Worm (Caenorhabditis elegans) whole organism, young adult: ENCODE measurements around the gene F19H8.2.

Experiments
- B0019.2 ChIP-seq: fragments of 200-800 bp; sonication (Bioruptor generic); conservative IDR thresholded peaks from 2 replicates; pipeline ENCODE4 v1.3.6; 2022; ENCODE audit warnings: missing genetic modification reagents, missing genetic modification characterization, missing compliant biosample characterization
- B0261.1 ChIP-seq: sonication (generic microtip); optimal IDR thresholded peaks from 2 replicates; lab custom pipeline; 2016; ENCODE audit warnings: mild to moderate bottlenecking, missing genetic modification characterization, moderate library complexity, missing compliant biosample characterization
- B0336.3 ChIP-seq: fragments of 200-800 bp; sonication (Bioruptor generic); IDR thresholded peaks from 2 replicates; pipeline ENCODE4 v1.3.6; 2022; ENCODE audit warnings: missing genetic modification characterization, missing compliant biosample characterization
- D2030.7 ChIP-seq: fragments of 200-800 bp; sonication (Bioruptor generic); IDR thresholded peaks from 2 replicates; pipeline ENCODE4 v1.3.6; 2022; ENCODE audit warnings: missing genetic modification reagents, missing genetic modification characterization, missing compliant biosample characterization
- F37B4.10 ChIP-seq: fragments of 200-800 bp; sonication (Bioruptor generic); IDR thresholded peaks from 2 replicates; pipeline ENCODE4 v1.3.6; 2022; ENCODE audit warnings: missing genetic modification characterization, missing compliant biosample characterization
- F49E8.2 ChIP-seq: sonication (generic microtip); optimal IDR thresholded peaks from 3 replicates; lab custom pipeline; 2017; ENCODE audit warnings: missing genetic modification characterization, mild to moderate bottlenecking, missing compliant biosample characterization, antibody characterized with exemption, moderate library complexity; ENCODE audit not compliant: insufficient read depth
- F55B11.4 ChIP-seq: sonication (generic microtip); optimal IDR thresholded peaks from 2 replicates; lab custom pipeline; 2016; ENCODE audit warnings: missing compliant biosample characterization, missing genetic modification characterization, borderline replicate concordance; ENCODE audit not compliant: insufficient read depth
- F57A8.1 ChIP-seq: fragments of 200-800 bp; sonication (Bioruptor generic); optimal IDR thresholded peaks from 2 replicates; lab custom pipeline; 2018; ENCODE audit warnings: mild to moderate bottlenecking, missing genetic modification characterization, moderate library complexity, missing compliant biosample characterization
- T07F8.4 ChIP-seq: sonication (generic microtip); optimal IDR thresholded peaks from 2 replicates; lab custom pipeline; 2016; ENCODE audit warnings: mild to moderate bottlenecking, missing genetic modification characterization, moderate library complexity, missing compliant biosample characterization
- Y95B8A.8 ChIP-seq: fragments of 200-800 bp; sonication (Bioruptor generic); IDR thresholded peaks from 2 replicates; pipeline ENCODE4 v1.3.6; 2022; ENCODE audit warnings: missing genetic modification reagents, missing genetic modification characterization, missing compliant biosample characterization
- ama-1 ChIP-seq, 3 experiments: fragments of 150-350 bp in 1 of 3; sonication (generic microtip) in 2 of 3; optimal IDR thresholded peaks; 2 replicates each; lab custom pipeline; 2014 to 2018; ENCODE audit warnings: missing biosample characterization in 2 of 3, missing genetic modification characterization in 2 of 3, missing genetic modification reagents in 2 of 3
- aptf-2 ChIP-seq: fragments of 200-800 bp; sonication (Bioruptor generic); conservative IDR thresholded peaks from 2 replicates; pipeline ENCODE4 v1.3.6; 2022; ENCODE audit warnings: missing genetic modification reagents, missing genetic modification characterization, missing compliant biosample characterization
- aptf-3 ChIP-seq: fragments of 200-800 bp; sonication (Bioruptor generic); IDR thresholded peaks from 2 replicates; pipeline ENCODE4 v1.3.6; 2022; ENCODE audit warnings: missing genetic modification characterization, missing compliant biosample characterization
- atf-7 ChIP-seq: sonication (generic microtip); optimal IDR thresholded peaks from 2 replicates; lab custom pipeline; 2017; ENCODE audit warnings: mild to moderate bottlenecking, missing genetic modification characterization, missing compliant biosample characterization
- attf-3 ChIP-seq: fragments of 200-800 bp; sonication (Bioruptor generic); conservative IDR thresholded peaks from 2 replicates; pipeline ENCODE4 v1.3.6; 2022; ENCODE audit warnings: missing genetic modification reagents, missing genetic modification characterization, missing compliant biosample characterization
- ccch-3 ChIP-seq: fragments of 200-800 bp; sonication (Bioruptor generic); optimal IDR thresholded peaks from 2 replicates; lab custom pipeline; 2018; ENCODE audit warnings: mild to moderate bottlenecking, missing genetic modification characterization, missing compliant biosample characterization
- ceh-40 ChIP-seq: fragments of 200-800 bp; sonication (Bioruptor generic); IDR thresholded peaks from 2 replicates; pipeline ENCODE4 v1.3.6; 2022; ENCODE audit warnings: missing genetic modification characterization, missing compliant biosample characterization
- ceh-79 ChIP-seq: sonication (generic microtip); optimal IDR thresholded peaks from 2 replicates; lab custom pipeline; 2017; ENCODE audit warnings: mild to moderate bottlenecking, missing genetic modification characterization, missing compliant biosample characterization
- egl-18 ChIP-seq: fragments of 200-800 bp; sonication (Bioruptor generic); IDR thresholded peaks from 2 replicates; pipeline ENCODE4 v1.3.6; 2022; ENCODE audit warnings: missing genetic modification reagents, missing genetic modification characterization, missing compliant biosample characterization
- ekl-4 ChIP-seq: fragments of 200-800 bp; sonication (Bioruptor generic); IDR thresholded peaks from 2 replicates; pipeline ENCODE4 v1.3.6; 2022; ENCODE audit warnings: missing genetic modification reagents, missing genetic modification characterization, missing compliant biosample characterization
- ets-4 ChIP-seq: fragments of 200-800 bp; sonication (Bioruptor generic); optimal IDR thresholded peaks from 2 replicates; lab custom pipeline; 2018; ENCODE audit warnings: mild to moderate bottlenecking, missing genetic modification characterization, missing compliant biosample characterization
- gei-17 ChIP-seq: fragments of 200-800 bp; sonication (Bioruptor generic); optimal IDR thresholded peaks from 2 replicates; lab custom pipeline; 2018; ENCODE audit warnings: mild to moderate bottlenecking, missing genetic modification characterization, missing compliant biosample characterization
- hlh-12 ChIP-seq: sonication (generic microtip); optimal IDR thresholded peaks from 2 replicates; lab custom pipeline; 2016; ENCODE audit warnings: missing genetic modification characterization, missing compliant biosample characterization
- hrde-1 ChIP-seq: sonication (generic microtip); optimal IDR thresholded peaks from 2 replicates; lab custom pipeline; 2016; ENCODE audit warnings: missing genetic modification characterization, mild to moderate bottlenecking, missing compliant biosample characterization, moderate library complexity, missing genotype, missing genetic modification reagents, borderline replicate concordance
- hsf-1 ChIP-seq: fragments of 200-800 bp; sonication (Bioruptor generic); IDR thresholded peaks from 2 replicates; pipeline ENCODE4 v1.3.6; 2022; ENCODE audit warnings: missing genetic modification reagents, missing genetic modification characterization, missing compliant biosample characterization
- lag-1 ChIP-seq: fragments of 200-800 bp; sonication (Bioruptor generic); IDR thresholded peaks from 2 replicates; pipeline ENCODE4 v1.3.6; 2022; ENCODE audit warnings: missing genetic modification reagents, missing genetic modification characterization, missing compliant biosample characterization
- let-526 ChIP-seq: fragments of 200-800 bp; sonication (Bioruptor generic); IDR thresholded peaks from 2 replicates; pipeline ENCODE4 v1.3.6; 2022; ENCODE audit warnings: missing genetic modification reagents, missing genetic modification characterization, missing compliant biosample characterization
- lin-35 ChIP-seq, 3 experiments: fragments of 150-350 bp in 2 of 3; sonication (generic microtip) in 1 of 3; optimal IDR thresholded peaks; 2 replicates each; lab custom pipeline; 2014 to 2018; ENCODE audit warnings: missing biosample characterization in 3 of 3, missing genetic modification characterization in 3 of 3, missing genetic modification reagents in 3 of 3
- lsl-1 ChIP-seq: fragments of 200-800 bp; sonication (Bioruptor generic); optimal IDR thresholded peaks from 2 replicates; lab custom pipeline; 2018; ENCODE audit warnings: mild to moderate bottlenecking, missing genetic modification characterization, moderate library complexity, missing compliant biosample characterization
- lsy-27 ChIP-seq: sonication (generic microtip); optimal IDR thresholded peaks from 2 replicates; lab custom pipeline; 2017; ENCODE audit warnings: missing genetic modification characterization, mild to moderate bottlenecking, missing compliant biosample characterization, antibody characterized with exemption, missing genotype, borderline replicate concordance; ENCODE audit not compliant: insufficient read depth
- madf-3 ChIP-seq: fragments of 200-800 bp; sonication (Bioruptor generic); IDR thresholded peaks from 2 replicates; pipeline ENCODE4 v1.3.6; 2022; ENCODE audit warnings: missing genetic modification reagents, missing genetic modification characterization, missing compliant biosample characterization
- mel-28 ChIP-seq: sonication (generic microtip); optimal IDR thresholded peaks from 2 replicates; lab custom pipeline; 2016; ENCODE audit warnings: borderline replicate concordance, mild to moderate bottlenecking, missing genetic modification characterization, missing compliant biosample characterization
- mxl-1 ChIP-seq: sonication (generic microtip); optimal IDR thresholded peaks from 2 replicates; lab custom pipeline; 2016; ENCODE audit warnings: missing genetic modification characterization, missing compliant biosample characterization
- nfya-2 ChIP-seq: fragments of 200-800 bp; sonication (Bioruptor generic); IDR thresholded peaks from 2 replicates; pipeline ENCODE4 v1.3.6; 2022; ENCODE audit warnings: missing genetic modification reagents, missing genetic modification characterization, missing compliant biosample characterization
- nhr-179 ChIP-seq: sonication (generic microtip); optimal IDR thresholded peaks from 2 replicates; lab custom pipeline; 2016; ENCODE audit warnings: mild to moderate bottlenecking, missing genetic modification characterization, missing compliant biosample characterization
- nhr-27 ChIP-seq: fragments of 200-800 bp; sonication (Bioruptor generic); optimal IDR thresholded peaks from 2 replicates; lab custom pipeline; 2018; ENCODE audit warnings: mild to moderate bottlenecking, missing genetic modification characterization, moderate library complexity, missing compliant biosample characterization
- repo-1 ChIP-seq: sonication (generic microtip); optimal IDR thresholded peaks from 2 replicates; lab custom pipeline; 2017; ENCODE audit warnings: mild to moderate bottlenecking, missing genetic modification characterization, missing compliant biosample characterization
- snpc-4 ChIP-seq, 5 experiments: fragments of 150-350 bp in 1 of 5; sonication (generic microtip) in 4 of 5; optimal IDR thresholded peaks; 2 replicates each; lab custom pipeline; 2014 to 2018; ENCODE audit warnings: missing genetic modification characterization in 5 of 5, missing biosample characterization in 3 of 5, antibody characterized with exemption in 2 of 5, mild to moderate bottlenecking in 2 of 5, missing compliant biosample characterization in 2 of 5, missing genotype in 2 of 5, moderate library complexity in 2 of 5, missing genetic modification reagents in 1 of 5
- sptf-2 ChIP-seq: fragments of 200-800 bp; sonication (Bioruptor generic); optimal IDR thresholded peaks from 2 replicates; lab custom pipeline; 2018; ENCODE audit warnings: mild to moderate bottlenecking, missing genetic modification characterization, missing compliant biosample characterization
- tlf-1 ChIP-seq: fragments of 200-800 bp; sonication (Bioruptor generic); optimal IDR thresholded peaks from 2 replicates; lab custom pipeline; 2018; ENCODE audit warnings: mild to moderate bottlenecking, missing genetic modification characterization, missing compliant biosample characterization
- zim-3 ChIP-seq: sonication (generic microtip); optimal IDR thresholded peaks from 2 replicates; lab custom pipeline; 2017; ENCODE audit warnings: mild to moderate bottlenecking, missing genetic modification characterization, moderate library complexity, missing compliant biosample characterization
- ztf-22 ChIP-seq: fragments of 200-800 bp; sonication (Bioruptor generic); optimal IDR thresholded peaks from 2 replicates; lab custom pipeline; 2018; ENCODE audit warnings: mild to moderate bottlenecking, missing genetic modification characterization, moderate library complexity, missing compliant biosample characterization
- ztf-25 ChIP-seq: fragments of 200-800 bp; sonication (Bioruptor generic); IDR thresholded peaks from 2 replicates; pipeline ENCODE4 v1.3.6; 2022; ENCODE audit warnings: missing genetic modification reagents, missing genetic modification characterization, missing compliant biosample characterization
- ztf-6 ChIP-seq: fragments of 200-800 bp; sonication (Bioruptor generic); IDR thresholded peaks from 2 replicates; pipeline ENCODE4 v1.3.6; 2022; ENCODE audit warnings: missing genetic modification reagents, missing genetic modification characterization, missing compliant biosample characterization

The F19H8.2 gene

DNA sequence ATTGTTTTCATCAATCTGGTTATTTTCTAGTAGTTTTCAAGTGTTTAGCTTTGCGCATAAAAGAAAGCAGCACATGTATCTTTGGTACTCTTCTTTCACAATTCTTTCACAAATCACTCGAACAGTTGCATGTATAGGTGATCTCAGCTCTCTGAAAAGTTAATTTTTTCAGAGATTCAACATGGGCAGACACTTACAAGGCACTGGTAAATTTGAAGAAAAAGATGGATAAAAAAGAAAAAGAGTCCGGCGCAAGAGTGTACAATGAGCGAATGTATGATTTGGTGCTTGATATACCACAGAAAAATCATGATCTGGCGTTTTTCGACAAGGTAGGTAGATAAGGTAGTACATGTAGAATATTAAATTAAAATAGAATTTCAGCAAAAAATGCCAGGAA lies 12.5 kb upstream of the F19H8.2 start:
- TF ChIP-seq B0261.1 (no peak), hlh-12 (tag; lab: Kevin White, UChicago) (no peak), aptf-3 (GFP tag; lab: Robert Waterston, UW) (no peak), lag-1 (GFP tag; lab: Robert Waterston, UW) (no peak), repo-1 (tag; lab: Kevin White, UChicago) (no peak), attf-3 (GFP tag; lab: Robert Waterston, UW) (no peak), T07F8.4 (tag; lab: Kevin White, UChicago) (no peak), tlf-1 (GFP tag; lab: Kevin White, UChicago) (no peak), hrde-1 (tag; lab: Kevin White, UChicago) (no peak), egl-18 (GFP tag; lab: Robert Waterston, UW) (no peak), D2030.7 (no peak)

DNA sequence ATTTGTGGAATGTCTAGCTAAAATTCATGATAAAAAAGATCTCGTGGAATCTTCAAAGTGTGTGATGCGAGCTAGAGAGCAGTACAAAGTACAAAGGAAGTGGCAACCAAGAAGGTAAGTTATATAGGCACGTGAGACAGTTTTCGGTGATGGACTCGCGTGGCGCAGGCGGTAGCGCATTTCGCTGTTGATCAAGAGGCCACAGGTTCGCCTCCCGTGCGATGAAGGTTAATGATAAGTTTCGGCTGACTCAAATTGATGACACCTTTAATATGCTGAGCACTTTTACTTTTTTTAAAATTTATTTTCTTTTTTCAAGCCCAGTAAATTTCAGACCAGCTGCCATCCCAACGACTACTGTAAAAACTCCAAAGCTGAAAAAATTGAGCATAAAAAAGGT lies 11.3 kb upstream of the F19H8.2 start:
- TF ChIP-seq mel-28 (tag; lab: Kevin White, UChicago): no peak
- no peak for TF ChIP-seq lin-35 (GFP tag; optimal IDR thresholded peaks at IDR 0.05; lab: Kevin White, UChicago)
- TF ChIP-seq ama-1 (optimal IDR thresholded peaks at IDR 0.05; lab: Kevin White, UChicago): no peak
- peak in 1 of 2 experiments; percentile 34 for TF ChIP-seq ama-1 (GFP tag; optimal IDR thresholded peaks at IDR 0.05; lab: Kevin White, UChicago)
- peak; percentile 67 for TF ChIP-seq T07F8.4 (tag; lab: Kevin White, UChicago)
- no peak for TF ChIP-seq nhr-27
- peak; percentile 20 for TF ChIP-seq ets-4
- TF ChIP-seq lsy-27 (tag; lab: Kevin White, UChicago): peak; percentile 3
- TF ChIP-seq sptf-2 (GFP tag; lab: Kevin White, UChicago): peak; percentile 8
- TF ChIP-seq nfya-2 (GFP tag; lab: Robert Waterston, UW): no peak
- peak; percentile 40 for TF ChIP-seq hrde-1 (tag; lab: Kevin White, UChicago)
- no peak for TF ChIP-seq let-526 (GFP tag; lab: Robert Waterston, UW)
- TF ChIP-seq aptf-3 (GFP tag; lab: Robert Waterston, UW): peak; percentile 66; the same call in 1 of the 2 replicates
- TF ChIP-seq ztf-6 (GFP tag; lab: Robert Waterston, UW): 0 out of 2 replicates have a peak, but pooled peaks have one; percentile 67
- TF ChIP-seq ceh-79 (tag; lab: Kevin White, UChicago): peak; percentile 5
- no peak for TF ChIP-seq ccch-3
- peak; percentile 44 for TF ChIP-seq lsl-1 (GFP tag; lab: Kevin White, UChicago)
- peak; percentile 3 for TF ChIP-seq nhr-179 (tag; lab: Kevin White, UChicago)
- TF ChIP-seq aptf-2: no peak
- peak; percentile 69 for TF ChIP-seq zim-3
- TF ChIP-seq ztf-25 (GFP tag; lab: Robert Waterston, UW): peak; percentile 87; the same call in 1 of the 2 replicates
- no peak for TF ChIP-seq snpc-4 (GFP tag; optimal IDR thresholded peaks at IDR 0.05; lab: Kevin White, UChicago)
- no peak for TF ChIP-seq snpc-4 (tag; optimal IDR thresholded peaks at IDR 0.05; lab: Kevin White, UChicago)
- peak; percentile 57 for TF ChIP-seq repo-1 (tag; lab: Kevin White, UChicago)
- TF ChIP-seq hsf-1 (GFP tag; lab: Robert Waterston, UW): peak; percentile 60; the same call in 1 of the 2 replicates
- 0 out of 2 replicates have a peak, but pooled peaks have one; percentile 16 for TF ChIP-seq Y95B8A.8 (GFP tag; lab: Robert Waterston, UW)
- TF ChIP-seq gei-17 (GFP tag; lab: Kevin White, UChicago): no peak
- peak; percentile 21 for TF ChIP-seq tlf-1 (GFP tag; lab: Kevin White, UChicago)
- TF ChIP-seq F37B4.10: no peak
- TF ChIP-seq mxl-1 (tag; lab: Kevin White, UChicago): peak; percentile 87
- 0 out of 2 replicates have a peak, but pooled peaks have one; percentile 82 for TF ChIP-seq ceh-40 (GFP tag; lab: Robert Waterston, UW)
- peak; percentile 72 for TF ChIP-seq F57A8.1 (GFP tag; lab: Kevin White, UChicago)
- TF ChIP-seq atf-7: no peak
- no peak for TF ChIP-seq ztf-22 (GFP tag; lab: Kevin White, UChicago)
- TF ChIP-seq F49E8.2 (tag; lab: Kevin White, UChicago): peak; percentile 19
- TF ChIP-seq madf-3 (GFP tag; lab: Robert Waterston, UW): no peak
- TF ChIP-seq B0336.3 (GFP tag; lab: Robert Waterston, UW): 0 out of 2 replicates have a peak, but pooled peaks have one; percentile 44
- TF ChIP-seq B0019.2 (GFP tag; lab: Robert Waterston, UW): 0 out of 2 replicates have a peak, but pooled peaks have one; percentile 14
- no peak for TF ChIP-seq F55B11.4 (tag; lab: Kevin White, UChicago)
- peak; percentile 69; the same call in 1 of the 2 replicates for TF ChIP-seq ekl-4
